Fruit fly (Drosophila melanogaster) whole organism, wandering third instar larva: Measurements from ENCODE around the gene CG34299.
A peak's percentile ranks its signal among the peaks of the same experiment; 100 is the strongest.

Source experiments
- Abd-B ChIP-seq: fragments of >200 bp; optimal IDR thresholded peaks from 2 replicates; lab custom pipeline; 2017; ENCODE audit warnings: missing biosample characterization, missing genetic modification characterization
- CG32264 ChIP-seq: fragments of 200-800 bp; sonication (Bioruptor generic); optimal IDR thresholded peaks from 2 replicates; lab custom pipeline; 2016; ENCODE audit warnings: missing biosample characterization, missing genetic modification characterization
- CG9705 ChIP-seq: fragments of 200-800 bp; sonication (Bioruptor generic); optimal IDR thresholded peaks from 2 replicates; lab custom pipeline; 2018; ENCODE audit warnings: missing biosample characterization, mild to moderate bottlenecking, missing genetic modification characterization
- CrebA ChIP-seq: fragments of 200-800 bp; sonication (Bioruptor generic); optimal IDR thresholded peaks from 2 replicates; lab custom pipeline; 2016; ENCODE audit warnings: missing biosample characterization, mild to moderate bottlenecking, missing genetic modification characterization, borderline replicate concordance
- Dfd ChIP-seq: fragments of >200 bp; optimal IDR thresholded peaks from 2 replicates; lab custom pipeline; 2017; ENCODE audit warnings: missing biosample characterization, missing genetic modification characterization
- Dif ChIP-seq: fragments of 200-275, 200-300 bp; sonication (Bioruptor generic); optimal IDR thresholded peaks from 2 replicates; lab custom pipeline; 2018; ENCODE audit warnings: missing biosample characterization, missing genetic modification characterization; ENCODE audit not compliant: partially characterized antibody
- GATAd ChIP-seq: sonication (Bioruptor generic); optimal IDR thresholded peaks from 2 replicates; lab custom pipeline; 2016; ENCODE audit warnings: missing biosample characterization, missing genetic modification characterization
- HLH106 ChIP-seq: fragments of 200-800 bp; optimal IDR thresholded peaks from 3 replicates; lab custom pipeline; 2019; ENCODE audit warnings: missing biosample characterization, mild to moderate bottlenecking, missing genetic modification characterization, moderate library complexity
- Hnf4 ChIP-seq: fragments of 200-800 bp; sonication (Bioruptor generic); optimal IDR thresholded peaks from 2 replicates; lab custom pipeline; 2016; ENCODE audit warnings: missing biosample characterization, mild to moderate bottlenecking, missing genetic modification characterization
- Hr78 ChIP-seq: fragments of >200 bp; optimal IDR thresholded peaks from 2 replicates; lab custom pipeline; 2017; ENCODE audit warnings: missing biosample characterization, missing genetic modification characterization
- Hr83 ChIP-seq: fragments of 200-300 bp; sonication (Bioruptor generic); optimal IDR thresholded peaks from 2 replicates; lab custom pipeline; 2016; ENCODE audit warnings: missing biosample characterization, mild to moderate bottlenecking, missing genetic modification characterization, moderate library complexity; ENCODE audit not compliant: poor library complexity, severe bottlenecking
- Jra ChIP-seq: sonication (Bioruptor generic); optimal IDR thresholded peaks from 2 replicates; lab custom pipeline; 2016; ENCODE audit warnings: missing biosample characterization, missing genetic modification characterization
- Mio ChIP-seq: sonication (Bioruptor generic); optimal IDR thresholded peaks from 2 replicates; lab custom pipeline; 2016; ENCODE audit warnings: missing biosample characterization, missing genetic modification characterization
- Myc ChIP-seq: fragments of >200 bp; optimal IDR thresholded peaks from 2 replicates; lab custom pipeline; 2017
- N ChIP-seq: fragments of >200 bp; optimal IDR thresholded peaks from 2 replicates; lab custom pipeline; 2018; ENCODE audit warnings: missing biosample characterization, missing external identifiers, missing genetic modification characterization
- OdsH ChIP-seq: fragments of 200-800 bp; sonication (Bioruptor generic); optimal IDR thresholded peaks from 2 replicates; lab custom pipeline; 2016; ENCODE audit warnings: missing biosample characterization, mild to moderate bottlenecking, missing genetic modification characterization
- Rel ChIP-seq, 2 experiments: fragments of 200-800 bp; sonication (Bioruptor generic) in 1 of 2; optimal IDR thresholded peaks; 2 replicates in 1 of 2; 3 replicates in 1 of 2; lab custom pipeline; 2016 to 2019; ENCODE audit warnings: mild to moderate bottlenecking in 2 of 2, missing biosample characterization in 2 of 2, missing genetic modification characterization in 2 of 2, moderate library complexity in 1 of 2
- Sp1 ChIP-seq: fragments of 200-800 bp; sonication (Bioruptor generic); optimal IDR thresholded peaks from 3 replicates; lab custom pipeline; 2019; ENCODE audit warnings: missing biosample characterization, mild to moderate bottlenecking, missing genetic modification characterization, moderate library complexity
- Vsx2 ChIP-seq: fragments of 200-300, 225-300 bp; sonication (Bioruptor generic); optimal IDR thresholded peaks from 2 replicates; lab custom pipeline; 2018; ENCODE audit warnings: missing biosample characterization, missing genetic modification characterization; ENCODE audit not compliant: partially characterized antibody
- br ChIP-seq: fragments of 200-800 bp; sonication (Bioruptor generic); optimal IDR thresholded peaks from 2 replicates; lab custom pipeline; 2016; ENCODE audit warnings: missing biosample characterization, missing genetic modification characterization
- brk ChIP-seq: fragments of 200-800 bp; sonication (Bioruptor generic); optimal IDR thresholded peaks from 2 replicates; lab custom pipeline; 2016; ENCODE audit warnings: missing biosample characterization, mild to moderate bottlenecking, missing genetic modification characterization
- dl ChIP-seq, 2 experiments: fragments of 175-275, 200-275 bp in 1 of 2; fragments of 200-275 bp in 1 of 2; sonication (Bioruptor generic); optimal IDR thresholded peaks; lab custom pipeline; 2018; ENCODE audit warnings: mild to moderate bottlenecking in 2 of 2, missing biosample characterization in 2 of 2, missing genetic modification characterization in 2 of 2, moderate library complexity in 2 of 2; ENCODE audit not compliant: partially characterized antibody in 2 of 2, insufficient read depth in 1 of 2
- dmrt93B ChIP-seq: fragments of 200-800 bp; sonication (Bioruptor generic); optimal IDR thresholded peaks from 2 replicates; lab custom pipeline; 2018; ENCODE audit warnings: missing biosample characterization, mild to moderate bottlenecking, missing genetic modification characterization
- dsf ChIP-seq: sonication (Bioruptor generic); optimal IDR thresholded peaks from 2 replicates; lab custom pipeline; 2016; ENCODE audit warnings: missing biosample characterization, missing genetic modification characterization, borderline replicate concordance
- ey ChIP-seq: fragments of 200-800 bp; sonication (Bioruptor generic); optimal IDR thresholded peaks from 2 replicates; lab custom pipeline; 2016; ENCODE audit warnings: missing biosample characterization, missing genetic modification characterization
- foxo ChIP-seq, 2 experiments: fragments of 200-800 bp; sonication (Bioruptor generic); optimal IDR thresholded peaks; 2 replicates in 1 of 2; 3 replicates in 1 of 2; lab custom pipeline; 2016 to 2017; ENCODE audit warnings: missing biosample characterization in 2 of 2, missing genetic modification characterization in 2 of 2
- fru ChIP-seq: fragments of 200-800 bp; sonication (Bioruptor generic); optimal IDR thresholded peaks from 3 replicates; lab custom pipeline; 2016; ENCODE audit warnings: missing biosample characterization, mild to moderate bottlenecking, missing genetic modification characterization
- h ChIP-seq: fragments of 200-800 bp; sonication (Bioruptor generic); optimal IDR thresholded peaks from 3 replicates; lab custom pipeline; 2016; ENCODE audit warnings: missing biosample characterization, mild to moderate bottlenecking, missing genetic modification characterization
- jim ChIP-seq: fragments of 175-275, 200-325 bp; sonication (Bioruptor generic); optimal IDR thresholded peaks from 2 replicates; lab custom pipeline; 2016; ENCODE audit warnings: missing biosample characterization, mild to moderate bottlenecking, missing genetic modification characterization
- lola ChIP-seq: fragments of >200 bp; optimal IDR thresholded peaks from 2 replicates; lab custom pipeline; 2017; ENCODE audit warnings: missing biosample characterization, missing genetic modification characterization
- pan ChIP-seq: fragments of >200 bp; optimal IDR thresholded peaks from 2 replicates; lab custom pipeline; 2017
- psq ChIP-seq: fragments of 200-800 bp; sonication (Bioruptor generic); optimal IDR thresholded peaks from 3 replicates; lab custom pipeline; 2017; ENCODE audit warnings: missing biosample characterization, mild to moderate bottlenecking, missing genetic modification characterization, moderate library complexity
- rgr ChIP-seq: fragments of 200-800 bp; sonication (Bioruptor generic); optimal IDR thresholded peaks from 3 replicates; lab custom pipeline; 2016; ENCODE audit warnings: missing biosample characterization, mild to moderate bottlenecking, missing genetic modification characterization
- sage ChIP-seq: fragments of 200-800 bp; sonication (Bioruptor generic); optimal IDR thresholded peaks from 2 replicates; lab custom pipeline; 2016; ENCODE audit warnings: missing biosample characterization, mild to moderate bottlenecking, missing genetic modification characterization
- sv ChIP-seq: fragments of 200-800 bp; sonication (Bioruptor generic); optimal IDR thresholded peaks from 3 replicates; lab custom pipeline; 2016; ENCODE audit warnings: missing biosample characterization, missing genetic modification characterization
- tai ChIP-seq: sonication (Bioruptor generic); optimal IDR thresholded peaks from 2 replicates; lab custom pipeline; 2016; ENCODE audit warnings: missing biosample characterization, missing genetic modification characterization
- usp ChIP-seq: fragments of >200 bp; optimal IDR thresholded peaks from 2 replicates; lab custom pipeline; 2017; ENCODE audit warnings: missing biosample characterization, missing genetic modification characterization
- woc ChIP-seq: sonication (Bioruptor generic); optimal IDR thresholded peaks from 2 replicates; lab custom pipeline; 2016; ENCODE audit warnings: missing biosample characterization, mild to moderate bottlenecking, missing genetic modification characterization

The CG34299 gene

DNA sequence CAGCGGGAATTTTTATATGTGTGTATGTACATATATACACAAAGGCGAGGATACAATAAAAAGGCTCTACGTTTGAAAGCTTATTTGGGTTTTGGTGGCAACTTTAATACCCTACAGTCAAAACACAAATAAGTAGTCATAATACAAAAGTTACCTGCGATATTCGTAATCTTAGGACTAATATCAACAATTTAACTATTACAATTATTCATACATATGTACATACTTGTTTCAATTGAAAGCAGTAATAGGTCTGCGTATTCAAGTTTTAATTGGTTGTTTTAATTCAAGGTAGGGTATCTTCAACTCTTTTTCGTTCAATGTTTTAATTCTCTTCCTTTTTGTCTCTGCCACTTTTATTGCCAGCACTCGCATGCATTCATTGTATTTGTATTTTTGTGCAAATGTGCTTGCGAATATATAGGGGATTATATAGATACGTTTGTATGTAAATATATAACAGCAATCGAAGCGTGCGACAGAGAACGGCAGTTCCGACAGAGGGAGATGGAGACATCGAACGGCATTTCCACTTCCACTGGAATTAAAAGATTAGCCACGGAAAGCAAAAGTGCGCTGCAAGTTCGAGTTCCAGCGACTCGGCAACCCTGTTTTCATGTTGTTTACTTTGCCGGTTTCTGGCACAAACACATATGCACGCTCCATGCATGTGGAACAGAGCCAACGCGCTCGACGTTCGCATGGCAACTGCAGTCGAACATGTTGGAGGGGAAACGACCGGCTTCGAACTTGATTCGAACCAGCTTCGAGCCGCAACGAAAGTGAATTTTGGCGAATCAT, 27.3 kb downstream of the CG34299 start:
- peak; percentile 37 for TF ChIP-seq tai (GFP tag; lab: Kevin White, UChicago)
- TF ChIP-seq Abd-B (GFP tag; lab: Kevin White, UChicago) = no peak
- no peak for TF ChIP-seq N (GFP tag; lab: Kevin White, UChicago)
- no peak for TF ChIP-seq dl (GFP tag; optimal IDR thresholded peaks at IDR 0.05; lab: Kevin White, UChicago; ENCODE audit: insufficient read depth in 1 of 2, partially characterized antibody in 2 of 2)
- peak; percentile 84 for TF ChIP-seq rgr (GFP tag; lab: Kevin White, UChicago)
- peak; percentile 84 for TF ChIP-seq CG9705
- TF ChIP-seq dsf = no peak
- peak; percentile 92 for TF ChIP-seq h (GFP tag; lab: Kevin White, UChicago)
- peak; percentile 47 to 89 for TF ChIP-seq foxo (GFP tag; optimal IDR thresholded peaks at IDR 0.05; lab: Kevin White, UChicago)
- peak; percentile 85 for TF ChIP-seq ey (GFP tag; lab: Kevin White, UChicago)
- no peak for TF ChIP-seq Dif (GFP tag; lab: Kevin White, UChicago)
- TF ChIP-seq Hr83 = peak; percentile 65
- TF ChIP-seq Jra (GFP tag; lab: Kevin White, UChicago) = peak; percentile 29
- TF ChIP-seq Sp1 (GFP tag; lab: Kevin White, UChicago) = peak; percentile 94
- TF ChIP-seq brk = peak; percentile 17
- peak; percentile 84 for TF ChIP-seq br (GFP tag; lab: Kevin White, UChicago)
- TF ChIP-seq woc (GFP tag; lab: Kevin White, UChicago) = peak; percentile 94
- TF ChIP-seq usp = no peak
- peak; percentile 54 for TF ChIP-seq Mio (GFP tag; lab: Kevin White, UChicago)
- TF ChIP-seq dmrt93B (GFP tag; lab: Kevin White, UChicago) = peak; percentile 83
- peak; percentile 83 for TF ChIP-seq Vsx2 (GFP tag; lab: Kevin White, UChicago)
- peak; percentile 2 for TF ChIP-seq Myc (lab: Kevin White, UChicago)
- no peak for TF ChIP-seq GATAd
- TF ChIP-seq pan (lab: Kevin White, UChicago) = no peak
- no peak for TF ChIP-seq jim
- TF ChIP-seq lola (GFP tag; lab: Kevin White, UChicago) = no peak
- TF ChIP-seq Rel (GFP tag; optimal IDR thresholded peaks at IDR 0.05; lab: Kevin White, UChicago) = no peak
- peak; percentile 67 for TF ChIP-seq Rel (tag; optimal IDR thresholded peaks at IDR 0.05; lab: Kevin White, UChicago)
- peak; percentile 95 for TF ChIP-seq psq (GFP tag; lab: Kevin White, UChicago)
- peak; percentile 38 for TF ChIP-seq CG32264 (GFP tag; lab: Kevin White, UChicago)
- TF ChIP-seq sv (GFP tag; lab: Kevin White, UChicago) = peak; percentile 27
- TF ChIP-seq Hr78 (GFP tag; lab: Kevin White, UChicago) = no peak
- peak; percentile 70 for TF ChIP-seq sage (GFP tag; lab: Kevin White, UChicago)
- TF ChIP-seq Dfd (GFP tag; lab: Kevin White, UChicago) = peak; percentile 30
- TF ChIP-seq fru (GFP tag; lab: Kevin White, UChicago) = peak; percentile 91
- peak; percentile 94 for TF ChIP-seq HLH106
- TF ChIP-seq Hnf4 (GFP tag; lab: Kevin White, UChicago) = peak; percentile 55
- peak; percentile 87 for TF ChIP-seq OdsH (GFP tag; lab: Kevin White, UChicago)
- peak; percentile 54 for TF ChIP-seq CrebA

DNA sequence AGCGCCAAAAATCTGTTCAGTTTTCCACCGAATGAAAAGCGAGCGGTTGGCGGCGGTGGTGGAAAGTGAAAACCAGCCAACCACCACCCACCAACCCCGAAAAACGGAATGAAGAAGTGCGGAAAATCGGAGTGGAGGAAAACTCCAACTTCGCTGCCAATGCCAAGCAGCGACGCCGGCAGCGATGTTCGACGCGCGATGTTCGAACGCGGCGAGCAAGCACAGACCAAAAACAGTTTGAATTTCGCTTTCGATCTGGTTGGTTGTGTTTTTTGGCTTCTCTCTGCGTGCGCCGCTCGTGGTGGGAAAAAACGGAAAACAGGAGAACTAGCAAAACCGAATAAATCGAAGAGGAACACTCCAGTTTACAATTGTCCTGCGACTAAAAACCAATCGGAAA, 28.3 kb downstream of the CG34299 start, which contains the start of gene heca:
Gene heca (plus strand): TSS at position 233 of the 400 bp plus-strand sequence.
- TF ChIP-seq Sp1 (GFP tag; lab: Kevin White, UChicago) (peak; percentile 15), h (GFP tag; lab: Kevin White, UChicago) (peak; percentile 1), fru (GFP tag; lab: Kevin White, UChicago) (peak; percentile 8), OdsH (GFP tag; lab: Kevin White, UChicago) (peak; percentile 7), foxo (GFP tag; optimal IDR thresholded peaks at IDR 0.05; lab: Kevin White, UChicago) (no peak), pan (lab: Kevin White, UChicago) (no peak), tai (GFP tag; lab: Kevin White, UChicago) (no peak), psq (GFP tag; lab: Kevin White, UChicago) (peak; percentile 63)
- TF ChIP-seq, all 38 proteins: peak for 5
